Fruit fly (Drosophila melanogaster) whole organism, prepupa: ENCODE measurements around the gene Pdss2.

Experiments
- Blimp-1 ChIP-seq: fragments of 200-800 bp; sonication (Bioruptor generic); optimal IDR thresholded peaks from 3 replicates; lab custom pipeline; 2017; ENCODE audit warnings: missing biosample characterization, missing genetic modification characterization, mild to moderate bottlenecking, moderate library complexity, missing genetic modification reagents
- CG10669 ChIP-seq: fragments of 200-800 bp; sonication (Bioruptor generic); optimal IDR thresholded peaks from 3 replicates; lab custom pipeline; 2018; ENCODE audit warnings: missing biosample characterization, mild to moderate bottlenecking, missing genetic modification characterization, moderate library complexity
- CG11294 ChIP-seq: fragments of 200-800 bp; sonication (Bioruptor generic); IDR thresholded peaks from 2 replicates; pipeline ENCODE4 v1.3.6; 2022; ENCODE audit warnings: missing biosample characterization, missing genetic modification characterization
- CG11762 ChIP-seq: fragments of 200-800 bp; sonication (Bioruptor generic); optimal IDR thresholded peaks from 3 replicates; lab custom pipeline; 2016; ENCODE audit warnings: missing biosample characterization, missing genetic modification characterization; ENCODE audit not compliant: insufficient read depth
- CG11902 ChIP-seq: fragments of 200-800 bp; sonication (Bioruptor generic); optimal IDR thresholded peaks from 3 replicates; lab custom pipeline; 2016; ENCODE audit warnings: missing biosample characterization, missing genetic modification characterization
- CG15336 ChIP-seq: fragments of 200-800 bp; sonication (Bioruptor generic); IDR thresholded peaks from 2 replicates; pipeline ENCODE4 v1.3.6; 2022; ENCODE audit warnings: missing biosample characterization, missing genetic modification characterization
- CG1621 ChIP-seq: fragments of 200-800 bp; sonication (Bioruptor generic); optimal IDR thresholded peaks from 3 replicates; lab custom pipeline; 2018; ENCODE audit warnings: missing biosample characterization, mild to moderate bottlenecking, missing genetic modification characterization
- CG3032 ChIP-seq: fragments of 200-800 bp; optimal IDR thresholded peaks from 2 replicates; lab custom pipeline; 2019; ENCODE audit warnings: missing biosample characterization, mild to moderate bottlenecking, missing genetic modification characterization, moderate library complexity
- CG31627 ChIP-seq: fragments of 200-800 bp; sonication (Bioruptor generic); optimal IDR thresholded peaks from 3 replicates; lab custom pipeline; 2016; ENCODE audit warnings: missing biosample characterization, missing genetic modification characterization
- CG32006 ChIP-seq: fragments of 200-800 bp; sonication (Bioruptor generic); optimal IDR thresholded peaks from 3 replicates; lab custom pipeline; 2017; ENCODE audit warnings: missing biosample characterization, mild to moderate bottlenecking, missing genetic modification characterization
- CG34406 ChIP-seq: fragments of 200-800 bp; sonication (Bioruptor generic); optimal IDR thresholded peaks from 3 replicates; lab custom pipeline; 2016; ENCODE audit warnings: missing biosample characterization, missing genetic modification characterization
- CG3919 ChIP-seq: fragments of 200-800 bp; sonication (Bioruptor generic); optimal IDR thresholded peaks from 3 replicates; lab custom pipeline; 2016; ENCODE audit warnings: missing biosample characterization, missing genetic modification characterization
- CG4318 ChIP-seq: fragments of 200-800 bp; sonication (Bioruptor generic); optimal IDR thresholded peaks from 3 replicates; lab custom pipeline; 2017; ENCODE audit warnings: missing biosample characterization, mild to moderate bottlenecking, missing genetic modification characterization
- CG6163 ChIP-seq: fragments of 200-800 bp; sonication (Bioruptor generic); IDR thresholded peaks from 3 replicates; pipeline ENCODE4 v1.3.6; 2022; ENCODE audit warnings: missing biosample characterization, missing genetic modification characterization
- CG6276 ChIP-seq: fragments of 200-800 bp; sonication (Bioruptor generic); optimal IDR thresholded peaks from 2 replicates; lab custom pipeline; 2017; ENCODE audit warnings: missing biosample characterization, mild to moderate bottlenecking, missing genetic modification characterization
- CG6808 ChIP-seq: fragments of 200-800 bp; sonication (Bioruptor generic); optimal IDR thresholded peaks from 3 replicates; lab custom pipeline; 2017; ENCODE audit warnings: missing biosample characterization, missing genetic modification characterization, mild to moderate bottlenecking, moderate library complexity, missing genetic modification reagents
- CG6854 ChIP-seq: fragments of 200-800 bp; sonication (Bioruptor generic); optimal IDR thresholded peaks from 2 replicates; lab custom pipeline; 2017; ENCODE audit warnings: missing biosample characterization, mild to moderate bottlenecking, missing genetic modification characterization
- CG7368 ChIP-seq: fragments of 200-800 bp; sonication (Bioruptor generic); optimal IDR thresholded peaks from 3 replicates; lab custom pipeline; 2016; ENCODE audit warnings: missing biosample characterization, missing genetic modification characterization
- CG8119 ChIP-seq: fragments of 200-800 bp; sonication (Bioruptor generic); IDR thresholded peaks from 3 replicates; pipeline ENCODE4 v1.3.6; 2022; ENCODE audit warnings: missing biosample characterization, missing genetic modification characterization
- CG8632 ChIP-seq: fragments of 200-800 bp; sonication (Bioruptor generic); optimal IDR thresholded peaks from 3 replicates; lab custom pipeline; 2016; ENCODE audit warnings: missing biosample characterization, missing genetic modification characterization
- CG9139 ChIP-seq: fragments of 200-800 bp; sonication (Bioruptor generic); optimal IDR thresholded peaks from 3 replicates; lab custom pipeline; 2017; ENCODE audit warnings: missing biosample characterization, mild to moderate bottlenecking, missing genetic modification characterization
- Eip78C ChIP-seq: fragments of 200-800 bp; sonication (Bioruptor generic); peaks from one replicate; lab custom pipeline; 2016; ENCODE audit warnings: missing biosample characterization, missing genetic modification characterization
- Ets96B ChIP-seq: fragments of 200-800 bp; optimal IDR thresholded peaks from 2 replicates; lab custom pipeline; 2019; ENCODE audit warnings: missing biosample characterization, mild to moderate bottlenecking, missing genetic modification characterization, moderate library complexity
- Gug ChIP-seq: fragments of 200-800 bp; sonication (Bioruptor generic); IDR thresholded peaks from 2 replicates; pipeline ENCODE4 v1.3.6; 2022; ENCODE audit warnings: missing biosample characterization, missing genetic modification characterization
- Hr38 ChIP-seq: sonication (Bioruptor generic); optimal IDR thresholded peaks from 2 replicates; lab custom pipeline; 2016; ENCODE audit warnings: missing biosample characterization, missing genetic modification characterization
- OdsH ChIP-seq: fragments of 200-800 bp; sonication (Bioruptor generic); optimal IDR thresholded peaks from 3 replicates; lab custom pipeline; 2016; ENCODE audit warnings: missing biosample characterization, missing genetic modification characterization
- Sox14 ChIP-seq: fragments of 200-800 bp; sonication (Bioruptor generic); optimal IDR thresholded peaks from 3 replicates; lab custom pipeline; 2016; ENCODE audit warnings: missing biosample characterization, missing genetic modification characterization
- Sox15 ChIP-seq: fragments of 200-800 bp; sonication (Bioruptor generic); optimal IDR thresholded peaks from 3 replicates; lab custom pipeline; 2016; ENCODE audit warnings: missing biosample characterization, missing genetic modification characterization
- achi ChIP-seq: fragments of 200-800 bp; sonication (Bioruptor generic); optimal IDR thresholded peaks from 3 replicates; lab custom pipeline; 2016; ENCODE audit warnings: missing biosample characterization, missing genetic modification characterization
- acj6 ChIP-seq: fragments of 200-800 bp; sonication (Bioruptor generic); optimal IDR thresholded peaks from 3 replicates; lab custom pipeline; 2016; ENCODE audit warnings: missing biosample characterization, missing genetic modification characterization
- cyc ChIP-seq: fragments of 200-800 bp; sonication (Bioruptor generic); optimal IDR thresholded peaks from 3 replicates; lab custom pipeline; 2016; ENCODE audit warnings: missing biosample characterization, missing genetic modification characterization
- dac ChIP-seq: fragments of 200-800 bp; sonication (Bioruptor generic); optimal IDR thresholded peaks from 2 replicates; lab custom pipeline; 2017; ENCODE audit warnings: missing biosample characterization, mild to moderate bottlenecking, missing genetic modification characterization
- eg ChIP-seq: fragments of 200-800 bp; sonication (Bioruptor generic); IDR thresholded peaks from 3 replicates; pipeline ENCODE4 v1.3.6; 2022; ENCODE audit warnings: missing biosample characterization, missing genetic modification characterization
- esn ChIP-seq: fragments of 200-800 bp; sonication (Bioruptor generic); optimal IDR thresholded peaks from 2 replicates; lab custom pipeline; 2016; ENCODE audit warnings: missing biosample characterization, mild to moderate bottlenecking, missing genetic modification characterization, moderate library complexity
- fkh ChIP-seq: fragments of 200-800 bp; sonication (Bioruptor generic); optimal IDR thresholded peaks from 3 replicates; lab custom pipeline; 2017; ENCODE audit warnings: missing biosample characterization, mild to moderate bottlenecking, missing genetic modification characterization, moderate library complexity
- lz ChIP-seq: fragments of 200-800 bp; sonication (Bioruptor generic); optimal IDR thresholded peaks from 3 replicates; lab custom pipeline; 2016; ENCODE audit warnings: missing biosample characterization, missing genetic modification characterization
- pdm3 ChIP-seq: fragments of 200-800 bp; sonication (Bioruptor generic); optimal IDR thresholded peaks from 3 replicates; lab custom pipeline; 2016; ENCODE audit warnings: missing biosample characterization, missing genetic modification characterization
- ss ChIP-seq, 2 experiments: fragments of 200-800 bp; sonication (Bioruptor generic); optimal IDR thresholded peaks; 2 replicates in 1 of 2; 3 replicates in 1 of 2; lab custom pipeline; 2017 to 2018; ENCODE audit warnings: mild to moderate bottlenecking in 2 of 2, missing biosample characterization in 2 of 2, missing genetic modification characterization in 2 of 2, moderate library complexity in 1 of 2
- svp ChIP-seq: fragments of 200-800 bp; sonication (Bioruptor generic); peaks from one replicate; lab custom pipeline; 2016; ENCODE audit warnings: missing biosample characterization, missing genetic modification characterization
- topi ChIP-seq: fragments of 200-800 bp; sonication (Bioruptor generic); optimal IDR thresholded peaks from 3 replicates; lab custom pipeline; 2016; ENCODE audit warnings: missing biosample characterization, missing genetic modification characterization
- vri ChIP-seq: fragments of 200-800 bp; sonication (Bioruptor generic); optimal IDR thresholded peaks from 3 replicates; lab custom pipeline; 2016; ENCODE audit warnings: missing biosample characterization, mild to moderate bottlenecking, missing genetic modification characterization

Gene Pdss2

dm6 chr3L:20990231-20990630 lies 37.5 kb upstream of the Pdss2 start (continued):
- TF ChIP-seq ss (GFP tag; optimal IDR thresholded peaks at IDR 0.05; lab: Kevin White, UChicago) (peak; percentile 22 to 65), CG3919 (GFP tag; lab: Kevin White, UChicago) (peak; percentile 66), topi (peak; percentile 52), CG32006 (GFP tag; lab: Kevin White, UChicago) (no peak), CG7368 (GFP tag; lab: Kevin White, UChicago) (peak; percentile 23), fkh (no peak), CG6854 (no peak), acj6 (GFP tag; lab: Kevin White, UChicago) (peak; percentile 61), cyc (peak; percentile 31), CG15336 (no peak), CG10669 (GFP tag; lab: Kevin White, UChicago) (peak; percentile 62), OdsH (no peak), lz (GFP tag; lab: Kevin White, UChicago) (peak; percentile 26), Hr38 (GFP tag; lab: Kevin White, UChicago) (no peak), CG3032 (tag; lab: Kevin White, UChicago) (peak; percentile 58)

- no peak for TF ChIP-seq pdm3 (GFP tag; lab: Kevin White, UChicago)
- no peak for TF ChIP-seq CG9139 (GFP tag; lab: Kevin White, UChicago)
- TF ChIP-seq fkh: no peak
- no peak for TF ChIP-seq ss (GFP tag; optimal IDR thresholded peaks at IDR 0.05; lab: Kevin White, UChicago)
- TF ChIP-seq CG1621: no peak
- no peak for TF ChIP-seq Eip78C (GFP tag; lab: Kevin White, UChicago)
- TF ChIP-seq CG11294 (GFP tag; lab: Robert Waterston, UW): no peak
- TF ChIP-seq CG6808 (GFP tag; lab: Kevin White, UChicago): no peak
- no peak for TF ChIP-seq CG6163 (GFP tag; lab: Robert Waterston, UW)
- TF ChIP-seq Ets96B (tag; lab: Kevin White, UChicago): no peak
- no peak for TF ChIP-seq CG11762 (GFP tag; lab: Kevin White, UChicago)
- no peak for TF ChIP-seq Hr38 (GFP tag; lab: Kevin White, UChicago)
- TF ChIP-seq CG7368 (GFP tag; lab: Kevin White, UChicago): no peak
- TF ChIP-seq Blimp-1 (GFP tag; lab: Kevin White, UChicago): no peak
- TF ChIP-seq CG34406 (GFP tag; lab: Kevin White, UChicago): no peak
- no peak for TF ChIP-seq CG31627 (GFP tag; lab: Kevin White, UChicago)
- TF ChIP-seq CG4318 (GFP tag; lab: Kevin White, UChicago): no peak
- no peak for TF ChIP-seq CG6276
- TF ChIP-seq dac (GFP tag; lab: Kevin White, UChicago): no peak
- no peak for TF ChIP-seq esn (GFP tag; lab: Kevin White, UChicago)
These were observed 36.3 kb upstream of the Pdss2 start, which contains the start of gene CG12984 for dm6 chr3L:20991373-20991772. Gene CG12984, plus strand, starts transcription at chr3L:20991673.

- TF ChIP-seq achi: no peak
- TF ChIP-seq Sox15 (GFP tag; lab: Kevin White, UChicago): no peak
- TF ChIP-seq CG8632: no peak
- no peak for TF ChIP-seq CG11902 (GFP tag; lab: Kevin White, UChicago)
- no peak for TF ChIP-seq svp
- TF ChIP-seq Gug (GFP tag; lab: Robert Waterston, UW): no peak
- TF ChIP-seq CG6854: no peak
- no peak for TF ChIP-seq vri
- TF ChIP-seq Sox14 (GFP tag; lab: Kevin White, UChicago): no peak
- no peak for TF ChIP-seq CG8119 (GFP tag; lab: Robert Waterston, UW)
- TF ChIP-seq lz (GFP tag; lab: Kevin White, UChicago): no peak
- no peak for TF ChIP-seq eg (GFP tag; lab: Robert Waterston, UW)
- TF ChIP-seq CG34406 (GFP tag; lab: Kevin White, UChicago): no peak
- TF ChIP-seq CG6276: no peak
- no peak for TF ChIP-seq CG11762 (GFP tag; lab: Kevin White, UChicago)
- no peak for TF ChIP-seq fkh
- no peak for TF ChIP-seq CG7368 (GFP tag; lab: Kevin White, UChicago)
These were observed 28.1 kb upstream of the Pdss2 start for dm6 chr3L:20999639-21000038.
